Worm (Caenorhabditis elegans) whole organism, early embryonic: ENCODE results near the gene srd-47.
"Not testable (repeated sequence)": the region's sequence is repeated elsewhere in the genome, so short reads cannot be mapped to it uniquely, and the experiment has no call there.

Source experiments
- B0310.2 ChIP-seq: sonication (generic microtip); optimal IDR thresholded peaks from 2 replicates; lab custom pipeline; 2016; ENCODE audit warnings: mild to moderate bottlenecking, missing genetic modification characterization, missing compliant biosample characterization
- F13C5.2 ChIP-seq: sonication (generic microtip); optimal IDR thresholded peaks from 2 replicates; lab custom pipeline; 2017; ENCODE audit warnings: mild to moderate bottlenecking, missing genetic modification characterization, inconsistent platforms, missing compliant biosample characterization
- aly-1 ChIP-seq: sonication (generic microtip); optimal IDR thresholded peaks from 2 replicates; lab custom pipeline; 2016; ENCODE audit warnings: missing genetic modification characterization, missing compliant biosample characterization
- ama-1 ChIP-seq: fragments of 150-350 bp; optimal IDR thresholded peaks from 2 replicates; lab custom pipeline; 2014
- ceh-13 ChIP-seq: fragments of 200-800 bp; sonication (Bioruptor generic); optimal IDR thresholded peaks from 2 replicates; lab custom pipeline; 2018; ENCODE audit warnings: mild to moderate bottlenecking, missing genetic modification characterization, missing compliant biosample characterization
- ceh-36 ChIP-seq: sonication (generic microtip); optimal IDR thresholded peaks from 2 replicates; lab custom pipeline; 2016; ENCODE audit warnings: missing genetic modification characterization, inconsistent platforms, missing compliant biosample characterization
- ets-7 ChIP-seq: sonication (generic microtip); optimal IDR thresholded peaks from 2 replicates; lab custom pipeline; 2016; ENCODE audit warnings: missing genotype, missing genetic modification characterization, missing compliant biosample characterization
- flt-1 ChIP-seq: fragments of 200-800 bp; sonication (Bioruptor generic); IDR thresholded peaks from 2 replicates; pipeline ENCODE4 v1.3.6; 2022; ENCODE audit warnings: missing genetic modification characterization, missing compliant biosample characterization
- hmbx-1 ChIP-seq: sonication (generic microtip); optimal IDR thresholded peaks from 2 replicates; lab custom pipeline; 2016; ENCODE audit warnings: mild to moderate bottlenecking, missing genetic modification characterization, missing compliant biosample characterization
- hmg-4 ChIP-seq: fragments of 200-800 bp; sonication (Bioruptor generic); optimal IDR thresholded peaks from 2 replicates; lab custom pipeline; 2018; ENCODE audit warnings: mild to moderate bottlenecking, missing genetic modification characterization, missing compliant biosample characterization
- hnd-1 ChIP-seq: sonication (generic microtip); optimal IDR thresholded peaks from 2 replicates; lab custom pipeline; 2016; ENCODE audit warnings: missing genetic modification characterization, missing compliant biosample characterization
- pes-1 ChIP-seq: fragments of 200-800 bp; sonication (Bioruptor generic); IDR thresholded peaks from 2 replicates; pipeline ENCODE4 v1.3.6; 2022; ENCODE audit warnings: missing genetic modification reagents, missing genetic modification characterization, missing compliant biosample characterization
- scrt-1 ChIP-seq: fragments of 200-800 bp; sonication (Bioruptor generic); IDR thresholded peaks from 2 replicates; pipeline ENCODE4 v1.3.6; 2022; ENCODE audit warnings: missing genetic modification characterization, missing compliant biosample characterization
- sea-1 ChIP-seq: fragments of 200-800 bp; sonication (Bioruptor generic); conservative IDR thresholded peaks from 2 replicates; pipeline ENCODE4 v1.3.6; 2022; ENCODE audit warnings: missing genetic modification characterization, missing compliant biosample characterization
- tbx-11 ChIP-seq: fragments of 200-800 bp; sonication (Bioruptor generic); IDR thresholded peaks from 2 replicates; pipeline ENCODE4 v1.3.6; 2022; ENCODE audit warnings: missing genetic modification characterization, missing compliant biosample characterization
- tbx-37 ChIP-seq: fragments of 200-800 bp; sonication (Bioruptor generic); conservative IDR thresholded peaks from 2 replicates; pipeline ENCODE4 v1.3.6; 2022; ENCODE audit warnings: missing genetic modification reagents, missing genetic modification characterization, missing compliant biosample characterization
- tra-4 ChIP-seq: sonication (generic microtip); optimal IDR thresholded peaks from 2 replicates; lab custom pipeline; 2017; ENCODE audit warnings: missing genetic modification characterization, missing compliant biosample characterization

Gene srd-47

DNA sequence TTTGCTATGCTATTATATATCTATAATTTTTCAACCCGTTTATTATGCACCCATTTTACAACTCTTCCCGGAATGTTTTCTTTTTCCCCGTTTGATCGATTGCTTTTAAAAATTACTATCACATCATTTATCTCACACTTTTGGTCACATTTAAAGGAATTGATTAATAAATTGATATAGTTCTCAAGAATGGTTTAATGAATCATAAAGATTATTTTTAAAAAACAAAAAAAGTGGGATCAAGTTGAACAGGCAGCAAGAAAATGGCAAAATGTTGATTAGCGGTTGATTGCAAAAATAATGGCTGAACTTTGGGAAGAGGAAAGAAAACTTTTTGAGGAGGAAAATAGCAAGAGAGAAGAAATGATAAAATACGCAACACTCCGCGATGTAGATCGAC lies 33.6 kb upstream of the srd-47 start, which contains the start of gene W06D11.5:
Gene W06D11.5, plus strand, starts transcription at position 301 of the 400 bp plus-strand sequence.
- TF ChIP-seq ceh-36 (tag; lab: Kevin White, UChicago) (no peak), aly-1 (tag; lab: Kevin White, UChicago) (no peak), hmg-4 (GFP tag; lab: Kevin White, UChicago) (no peak), scrt-1 (GFP tag; lab: Robert Waterston, UW) (no peak), tra-4 (tag; lab: Kevin White, UChicago) (no peak)

DNA sequence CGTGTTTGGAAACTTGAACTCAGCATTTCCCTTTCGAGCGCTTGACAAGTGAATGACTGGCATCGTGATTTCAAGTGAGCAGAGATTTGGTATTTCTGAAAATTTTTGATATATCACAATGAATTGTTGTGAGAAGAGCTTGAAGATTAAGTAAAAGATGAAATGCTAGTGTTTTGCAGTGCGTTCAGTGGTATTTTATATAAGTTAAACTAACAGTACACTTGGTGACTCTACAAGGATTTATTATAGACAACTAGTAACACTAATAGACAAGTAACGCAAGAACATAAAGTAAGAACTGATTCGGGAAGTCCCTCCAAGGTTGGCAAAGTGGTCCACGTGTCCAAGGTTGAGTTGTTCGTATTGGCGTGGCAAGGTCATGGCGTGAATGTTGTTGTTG lies 30.7 kb upstream of the srd-47 start, which contains the start of gene dot-1.3:
Gene dot-1.3, minus strand, starts transcription at position 101 of the 400 bp plus-strand sequence.
- not testable (repeated sequence) for TF ChIP-seq ama-1 (lab: Kevin White, UChicago); ets-7 (tag; lab: Kevin White, UChicago); F13C5.2

ce11 chrX:12304231-12304630 lies 29.2 kb upstream of the srd-47 start:
- TF ChIP-seq hmbx-1 (tag; lab: Kevin White, UChicago) (no peak), ceh-13 (no peak), ets-7 (tag; lab: Kevin White, UChicago) (no peak), hmg-4 (GFP tag; lab: Kevin White, UChicago) (no peak), hnd-1 (tag; lab: Kevin White, UChicago) (no peak), aly-1 (tag; lab: Kevin White, UChicago) (no peak), ama-1 (lab: Kevin White, UChicago) (no peak), B0310.2 (tag; lab: Kevin White, UChicago) (no peak), tbx-11 (GFP tag; lab: Robert Waterston, UW) (no peak)

ce11 chrX:12306565-12306964 lies 26.9 kb upstream of the srd-47 start, which contains the start of gene phf-32:
phf-32 (plus strand) TSS chrX:12306865.
- TF ChIP-seq flt-1 (GFP tag; lab: Robert Waterston, UW): no peak
- no peak for TF ChIP-seq ceh-36 (tag; lab: Kevin White, UChicago)

- not testable (repeated sequence) for TF ChIP-seq tra-4 (tag; lab: Kevin White, UChicago); ama-1 (lab: Kevin White, UChicago); pes-1 (GFP tag; lab: Robert Waterston, UW)
Observed at ce11 chrX:12308045-12308499, 25.4 kb upstream of the srd-47 start, which contains the start of gene F17A2.16. F17A2.16 (plus strand) TSS chrX:12308449.

- TF ChIP-seq pes-1 (GFP tag; lab: Robert Waterston, UW): no peak
- TF ChIP-seq ama-1 (lab: Kevin White, UChicago): no peak
- TF ChIP-seq tbx-11 (GFP tag; lab: Robert Waterston, UW): no peak
- no peak for TF ChIP-seq tra-4 (tag; lab: Kevin White, UChicago)
- no peak for TF ChIP-seq sea-1 (GFP tag; lab: Robert Waterston, UW)
- TF ChIP-seq ets-7 (tag; lab: Kevin White, UChicago): no peak
- TF ChIP-seq tbx-37 (GFP tag; lab: Robert Waterston, UW): no peak
- no peak for TF ChIP-seq hnd-1 (tag; lab: Kevin White, UChicago)
- no peak for TF ChIP-seq B0310.2 (tag; lab: Kevin White, UChicago)
- no peak for TF ChIP-seq F13C5.2
- no peak for TF ChIP-seq flt-1 (GFP tag; lab: Robert Waterston, UW)
- TF ChIP-seq hmbx-1 (tag; lab: Kevin White, UChicago): no peak
- TF ChIP-seq scrt-1 (GFP tag; lab: Robert Waterston, UW): no peak
- no peak for TF ChIP-seq aly-1 (tag; lab: Kevin White, UChicago)
- no peak for TF ChIP-seq ceh-36 (tag; lab: Kevin White, UChicago)
Observed at ce11 chrX:12313779-12314178, 19.7 kb upstream of the srd-47 start.

DNA sequence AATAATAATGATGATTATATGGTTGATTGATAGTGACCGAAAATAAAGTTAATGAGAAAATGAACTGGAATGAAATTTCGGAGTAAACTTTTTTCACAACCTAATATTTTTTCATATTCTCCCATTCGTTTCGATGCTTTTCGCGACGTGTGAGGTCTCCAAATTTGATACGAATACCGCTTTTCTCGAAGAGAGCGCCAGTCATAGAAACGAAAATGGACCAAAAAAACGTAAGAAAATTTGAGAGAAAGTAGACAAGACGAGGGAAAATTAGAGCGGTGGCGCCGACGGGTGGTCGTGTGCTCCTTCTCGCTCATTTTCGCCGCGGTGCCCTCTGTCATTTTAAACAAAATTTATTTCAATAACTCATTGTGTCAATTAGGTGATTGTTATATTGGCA lies 19.0 kb upstream of the srd-47 start:
- TF ChIP-seq hmg-4 (GFP tag; lab: Kevin White, UChicago) (no peak), ceh-13 (no peak), flt-1 (GFP tag; lab: Robert Waterston, UW) (no peak), aly-1 (tag; lab: Kevin White, UChicago) (no peak), pes-1 (GFP tag; lab: Robert Waterston, UW) (no peak), F13C5.2 (no peak), sea-1 (GFP tag; lab: Robert Waterston, UW) (no peak), tra-4 (tag; lab: Kevin White, UChicago) (no peak), tbx-37 (GFP tag; lab: Robert Waterston, UW) (no peak), scrt-1 (GFP tag; lab: Robert Waterston, UW) (no peak), B0310.2 (tag; lab: Kevin White, UChicago) (no peak), ama-1 (lab: Kevin White, UChicago) (no peak), hmbx-1 (tag; lab: Kevin White, UChicago) (no peak), ceh-36 (tag; lab: Kevin White, UChicago) (no peak), hnd-1 (tag; lab: Kevin White, UChicago) (no peak), ets-7 (tag; lab: Kevin White, UChicago) (no peak), tbx-11 (GFP tag; lab: Robert Waterston, UW) (no peak)

DNA sequence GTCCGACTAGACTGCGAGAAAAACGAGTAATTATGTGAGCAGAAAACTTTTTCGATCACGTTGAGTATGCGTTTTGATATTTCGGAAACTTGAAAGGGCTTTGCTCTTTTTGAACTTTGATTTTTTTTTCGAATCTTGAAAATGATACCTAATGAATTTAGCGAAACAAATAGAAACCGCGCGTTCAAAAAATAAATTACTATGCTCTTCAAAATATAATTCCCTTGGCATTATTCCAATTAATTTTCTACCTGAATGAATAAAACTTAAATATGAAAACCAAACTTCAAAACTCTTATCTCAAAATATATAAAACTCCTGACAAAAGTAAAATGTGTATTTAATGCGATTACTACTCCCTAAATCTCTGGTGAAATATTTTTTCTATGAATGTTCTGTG lies 18.2 kb upstream of the srd-47 start, which contains the start of gene xtr-2:
Gene xtr-2, plus strand, starts transcription at position 301 of the 400 bp plus-strand sequence.
- TF ChIP-seq hmg-4 (GFP tag; lab: Kevin White, UChicago) (no peak), hmbx-1 (tag; lab: Kevin White, UChicago) (no peak), aly-1 (tag; lab: Kevin White, UChicago) (no peak), ceh-13 (no peak), ama-1 (lab: Kevin White, UChicago) (no peak), flt-1 (GFP tag; lab: Robert Waterston, UW) (no peak), tra-4 (tag; lab: Kevin White, UChicago) (no peak), tbx-37 (GFP tag; lab: Robert Waterston, UW) (no peak), pes-1 (GFP tag; lab: Robert Waterston, UW) (no peak), ceh-36 (tag; lab: Kevin White, UChicago) (no peak), hnd-1 (tag; lab: Kevin White, UChicago) (no peak)
